Fruit fly (Drosophila melanogaster) whole organism, wandering third instar larva: ENCODE results near the gene santa-maria.

Source experiments
- Abd-B ChIP-seq: fragments of >200 bp; optimal IDR thresholded peaks from 2 replicates; lab custom pipeline; 2017; ENCODE audit warnings: missing biosample characterization, missing genetic modification characterization
- CG32264 ChIP-seq: fragments of 200-800 bp; sonication (Bioruptor generic); optimal IDR thresholded peaks from 2 replicates; lab custom pipeline; 2016; ENCODE audit warnings: missing biosample characterization, missing genetic modification characterization
- CG9705 ChIP-seq: fragments of 200-800 bp; sonication (Bioruptor generic); optimal IDR thresholded peaks from 2 replicates; lab custom pipeline; 2018; ENCODE audit warnings: missing biosample characterization, mild to moderate bottlenecking, missing genetic modification characterization
- CrebA ChIP-seq: fragments of 200-800 bp; sonication (Bioruptor generic); optimal IDR thresholded peaks from 2 replicates; lab custom pipeline; 2016; ENCODE audit warnings: missing biosample characterization, mild to moderate bottlenecking, missing genetic modification characterization, borderline replicate concordance
- Dfd ChIP-seq: fragments of >200 bp; optimal IDR thresholded peaks from 2 replicates; lab custom pipeline; 2017; ENCODE audit warnings: missing biosample characterization, missing genetic modification characterization
- Dif ChIP-seq: fragments of 200-275, 200-300 bp; sonication (Bioruptor generic); optimal IDR thresholded peaks from 2 replicates; lab custom pipeline; 2018; ENCODE audit warnings: missing biosample characterization, missing genetic modification characterization; ENCODE audit not compliant: partially characterized antibody
- GATAd ChIP-seq: sonication (Bioruptor generic); optimal IDR thresholded peaks from 2 replicates; lab custom pipeline; 2016; ENCODE audit warnings: missing biosample characterization, missing genetic modification characterization
- Hnf4 ChIP-seq: fragments of 200-800 bp; sonication (Bioruptor generic); optimal IDR thresholded peaks from 2 replicates; lab custom pipeline; 2016; ENCODE audit warnings: missing biosample characterization, mild to moderate bottlenecking, missing genetic modification characterization
- Hr78 ChIP-seq: fragments of >200 bp; optimal IDR thresholded peaks from 2 replicates; lab custom pipeline; 2017; ENCODE audit warnings: missing biosample characterization, missing genetic modification characterization
- Hr83 ChIP-seq: fragments of 200-300 bp; sonication (Bioruptor generic); optimal IDR thresholded peaks from 2 replicates; lab custom pipeline; 2016; ENCODE audit warnings: missing biosample characterization, mild to moderate bottlenecking, missing genetic modification characterization, moderate library complexity; ENCODE audit not compliant: poor library complexity, severe bottlenecking
- Jra ChIP-seq: sonication (Bioruptor generic); optimal IDR thresholded peaks from 2 replicates; lab custom pipeline; 2016; ENCODE audit warnings: missing biosample characterization, missing genetic modification characterization
- N ChIP-seq: fragments of >200 bp; optimal IDR thresholded peaks from 2 replicates; lab custom pipeline; 2018; ENCODE audit warnings: missing biosample characterization, missing external identifiers, missing genetic modification characterization
- OdsH ChIP-seq: fragments of 200-800 bp; sonication (Bioruptor generic); optimal IDR thresholded peaks from 2 replicates; lab custom pipeline; 2016; ENCODE audit warnings: missing biosample characterization, mild to moderate bottlenecking, missing genetic modification characterization
- Rel ChIP-seq, 2 experiments: fragments of 200-800 bp; sonication (Bioruptor generic) in 1 of 2; optimal IDR thresholded peaks; 2 replicates in 1 of 2; 3 replicates in 1 of 2; lab custom pipeline; 2016 to 2019; ENCODE audit warnings: mild to moderate bottlenecking in 2 of 2, missing biosample characterization in 2 of 2, missing genetic modification characterization in 2 of 2, moderate library complexity in 1 of 2
- Sp1 ChIP-seq: fragments of 200-800 bp; sonication (Bioruptor generic); optimal IDR thresholded peaks from 3 replicates; lab custom pipeline; 2019; ENCODE audit warnings: missing biosample characterization, mild to moderate bottlenecking, missing genetic modification characterization, moderate library complexity
- Vsx2 ChIP-seq: fragments of 200-300, 225-300 bp; sonication (Bioruptor generic); optimal IDR thresholded peaks from 2 replicates; lab custom pipeline; 2018; ENCODE audit warnings: missing biosample characterization, missing genetic modification characterization; ENCODE audit not compliant: partially characterized antibody
- br ChIP-seq: fragments of 200-800 bp; sonication (Bioruptor generic); optimal IDR thresholded peaks from 2 replicates; lab custom pipeline; 2016; ENCODE audit warnings: missing biosample characterization, missing genetic modification characterization
- brk ChIP-seq: fragments of 200-800 bp; sonication (Bioruptor generic); optimal IDR thresholded peaks from 2 replicates; lab custom pipeline; 2016; ENCODE audit warnings: missing biosample characterization, mild to moderate bottlenecking, missing genetic modification characterization
- dl ChIP-seq, 2 experiments: fragments of 175-275, 200-275 bp in 1 of 2; fragments of 200-275 bp in 1 of 2; sonication (Bioruptor generic); optimal IDR thresholded peaks; lab custom pipeline; 2018; ENCODE audit warnings: mild to moderate bottlenecking in 2 of 2, missing biosample characterization in 2 of 2, missing genetic modification characterization in 2 of 2, moderate library complexity in 2 of 2; ENCODE audit not compliant: partially characterized antibody in 2 of 2, insufficient read depth in 1 of 2
- dmrt93B ChIP-seq: fragments of 200-800 bp; sonication (Bioruptor generic); optimal IDR thresholded peaks from 2 replicates; lab custom pipeline; 2018; ENCODE audit warnings: missing biosample characterization, mild to moderate bottlenecking, missing genetic modification characterization
- ey ChIP-seq: fragments of 200-800 bp; sonication (Bioruptor generic); optimal IDR thresholded peaks from 2 replicates; lab custom pipeline; 2016; ENCODE audit warnings: missing biosample characterization, missing genetic modification characterization
- foxo ChIP-seq, 2 experiments: fragments of 200-800 bp; sonication (Bioruptor generic); optimal IDR thresholded peaks; 2 replicates in 1 of 2; 3 replicates in 1 of 2; lab custom pipeline; 2016 to 2017; ENCODE audit warnings: missing biosample characterization in 2 of 2, missing genetic modification characterization in 2 of 2
- fru ChIP-seq: fragments of 200-800 bp; sonication (Bioruptor generic); optimal IDR thresholded peaks from 3 replicates; lab custom pipeline; 2016; ENCODE audit warnings: missing biosample characterization, mild to moderate bottlenecking, missing genetic modification characterization
- h ChIP-seq: fragments of 200-800 bp; sonication (Bioruptor generic); optimal IDR thresholded peaks from 3 replicates; lab custom pipeline; 2016; ENCODE audit warnings: missing biosample characterization, mild to moderate bottlenecking, missing genetic modification characterization
- jim ChIP-seq: fragments of 175-275, 200-325 bp; sonication (Bioruptor generic); optimal IDR thresholded peaks from 2 replicates; lab custom pipeline; 2016; ENCODE audit warnings: missing biosample characterization, mild to moderate bottlenecking, missing genetic modification characterization
- pan ChIP-seq: fragments of >200 bp; optimal IDR thresholded peaks from 2 replicates; lab custom pipeline; 2017
- psq ChIP-seq: fragments of 200-800 bp; sonication (Bioruptor generic); optimal IDR thresholded peaks from 3 replicates; lab custom pipeline; 2017; ENCODE audit warnings: missing biosample characterization, mild to moderate bottlenecking, missing genetic modification characterization, moderate library complexity
- sage ChIP-seq: fragments of 200-800 bp; sonication (Bioruptor generic); optimal IDR thresholded peaks from 2 replicates; lab custom pipeline; 2016; ENCODE audit warnings: missing biosample characterization, mild to moderate bottlenecking, missing genetic modification characterization
- sv ChIP-seq: fragments of 200-800 bp; sonication (Bioruptor generic); optimal IDR thresholded peaks from 3 replicates; lab custom pipeline; 2016; ENCODE audit warnings: missing biosample characterization, missing genetic modification characterization
- tai ChIP-seq: sonication (Bioruptor generic); optimal IDR thresholded peaks from 2 replicates; lab custom pipeline; 2016; ENCODE audit warnings: missing biosample characterization, missing genetic modification characterization
- woc ChIP-seq: sonication (Bioruptor generic); optimal IDR thresholded peaks from 2 replicates; lab custom pipeline; 2016; ENCODE audit warnings: missing biosample characterization, mild to moderate bottlenecking, missing genetic modification characterization

Gene santa-maria

DNA sequence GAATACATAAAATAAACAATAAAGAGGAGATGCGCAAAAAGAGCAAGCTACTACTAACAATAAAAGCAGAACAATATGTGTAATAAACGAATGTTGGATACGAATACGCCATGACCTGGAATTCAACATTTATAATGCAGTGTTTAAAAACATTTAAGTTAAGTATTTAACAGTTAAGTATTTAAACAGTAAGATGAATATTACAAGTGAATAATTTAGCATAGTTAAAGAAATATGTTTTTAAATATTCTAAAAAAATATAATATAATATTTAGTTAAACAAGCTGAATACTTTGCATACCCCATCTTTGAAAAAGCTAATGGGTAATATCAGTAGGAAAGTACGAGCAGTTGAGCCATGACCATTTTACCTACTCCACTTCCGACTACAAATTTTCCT lies 41.5 kb upstream of the santa-maria start:
- TF ChIP-seq Hnf4 (GFP tag; lab: Kevin White, UChicago) (no peak), sage (GFP tag; lab: Kevin White, UChicago) (no peak), CrebA (GFP tag; lab: Kevin White, UChicago) (no peak), psq (no peak), dl (GFP tag; optimal IDR thresholded peaks at IDR 0.05; lab: Kevin White, UChicago; ENCODE audit: insufficient read depth in 1 of 2, partially characterized antibody in 2 of 2) (no peak), Sp1 (GFP tag; lab: Kevin White, UChicago) (no peak), h (GFP tag; lab: Kevin White, UChicago) (no peak), dmrt93B (GFP tag; lab: Kevin White, UChicago) (no peak), CG32264 (GFP tag; lab: Kevin White, UChicago) (no peak), ey (GFP tag; lab: Kevin White, UChicago) (no peak), brk (GFP tag; lab: Kevin White, UChicago) (no peak), GATAd (GFP tag; lab: Kevin White, UChicago) (no peak), Rel (GFP tag; optimal IDR thresholded peaks at IDR 0.05; lab: Kevin White, UChicago) (no peak), Rel (tag; optimal IDR thresholded peaks at IDR 0.05; lab: Kevin White, UChicago) (no peak), fru (GFP tag; lab: Kevin White, UChicago) (no peak), br (GFP tag; lab: Kevin White, UChicago) (no peak)

DNA sequence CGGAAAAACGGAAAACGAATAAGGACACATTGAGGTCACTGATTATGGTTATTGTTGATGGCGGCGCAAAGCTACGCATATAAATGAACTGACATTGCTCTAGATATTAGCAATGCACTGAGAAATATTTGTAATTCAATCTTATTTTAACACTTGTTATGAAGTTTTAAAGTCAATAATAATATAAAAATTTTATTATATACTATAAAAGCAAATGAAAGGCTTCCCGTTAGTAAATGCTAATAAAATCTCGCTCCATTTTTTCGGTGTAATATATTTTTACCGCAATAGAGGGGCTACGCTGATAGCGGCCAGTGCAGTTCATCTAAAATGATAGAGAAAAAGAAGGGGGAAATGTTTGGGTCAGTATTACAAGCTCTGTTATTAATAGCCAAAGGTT lies 40.9 kb upstream of the santa-maria start:
- TF ChIP-seq foxo (GFP tag; optimal IDR thresholded peaks at IDR 0.05; lab: Kevin White, UChicago) (no peak), GATAd (GFP tag; lab: Kevin White, UChicago) (no peak), tai (no peak), br (GFP tag; lab: Kevin White, UChicago) (no peak), Sp1 (GFP tag; lab: Kevin White, UChicago) (no peak), CG32264 (GFP tag; lab: Kevin White, UChicago) (no peak), Dif (no peak), jim (GFP tag; lab: Kevin White, UChicago) (no peak), h (GFP tag; lab: Kevin White, UChicago) (no peak), fru (GFP tag; lab: Kevin White, UChicago) (no peak), Hr83 (GFP tag; lab: Kevin White, UChicago) (no peak), ey (GFP tag; lab: Kevin White, UChicago) (no peak), Dfd (GFP tag; lab: Kevin White, UChicago) (no peak), Vsx2 (GFP tag; lab: Kevin White, UChicago) (no peak), pan (no peak), N (GFP tag; lab: Kevin White, UChicago) (no peak)

DNA sequence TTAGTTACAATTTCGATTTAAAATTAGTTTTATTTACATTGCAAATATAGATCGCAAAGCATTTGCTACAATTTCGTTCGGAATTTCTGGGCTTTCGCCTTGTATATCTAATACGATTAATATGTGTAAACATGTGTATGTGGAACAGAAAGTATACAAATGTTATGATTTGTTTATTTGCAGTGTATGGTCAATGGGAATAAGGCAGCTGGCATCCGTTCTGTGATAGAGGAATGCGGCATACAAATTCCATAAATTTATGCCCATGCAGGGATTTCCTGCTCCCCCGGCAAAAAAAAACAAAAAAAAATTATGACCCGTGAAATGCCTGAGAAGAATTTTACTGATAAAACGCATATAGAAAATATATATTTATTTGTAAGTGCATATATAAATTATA lies 35.2 kb upstream of the santa-maria start:
- TF ChIP-seq Hr83 (GFP tag; lab: Kevin White, UChicago), result no peak
- no peak for TF ChIP-seq Jra (GFP tag; lab: Kevin White, UChicago)
- no peak for TF ChIP-seq woc (GFP tag; lab: Kevin White, UChicago)
- TF ChIP-seq Hr78, result no peak
- no peak for TF ChIP-seq CG9705
- no peak for TF ChIP-seq h (GFP tag; lab: Kevin White, UChicago)
- TF ChIP-seq, all 38 proteins: peak for 0

DNA sequence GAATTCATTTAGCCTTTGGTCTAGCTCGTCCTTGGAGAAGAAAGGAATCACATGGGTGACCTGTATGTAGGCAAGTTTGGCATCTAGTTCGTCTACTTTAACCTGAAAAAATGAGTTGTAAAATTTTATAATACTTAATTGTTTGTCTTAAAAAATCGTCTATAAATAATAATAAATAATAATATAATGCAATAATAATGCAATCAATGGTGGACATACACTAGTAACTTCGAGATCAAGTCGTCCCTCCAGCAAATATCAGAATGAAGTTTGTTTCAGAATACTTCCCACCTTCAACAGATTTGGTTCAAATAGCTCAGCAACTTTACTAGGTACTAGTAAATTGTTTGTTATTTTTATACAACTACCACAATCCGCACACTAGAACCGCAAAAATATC lies 23.4 kb upstream of the santa-maria start, which contains the start of gene CG6441:
TSS of gene CG6441 (plus strand) at position 301 of the 400 bp plus-strand sequence.
- no peak for TF ChIP-seq Abd-B (GFP tag; lab: Kevin White, UChicago)
- no peak for TF ChIP-seq br (GFP tag; lab: Kevin White, UChicago)
- TF ChIP-seq dl (GFP tag; optimal IDR thresholded peaks at IDR 0.05; lab: Kevin White, UChicago; ENCODE audit: insufficient read depth in 1 of 2, partially characterized antibody in 2 of 2), result no peak
- TF ChIP-seq CrebA (GFP tag; lab: Kevin White, UChicago), result no peak
- TF ChIP-seq N (GFP tag; lab: Kevin White, UChicago), result no peak
- TF ChIP-seq h (GFP tag; lab: Kevin White, UChicago), result no peak
- TF ChIP-seq Hr78, result no peak
- no peak for TF ChIP-seq OdsH
- TF ChIP-seq sv, result no peak
